Fruit fly (Drosophila melanogaster) whole organism, embryonic: Measurements from ENCODE around the gene CG17177.

ENCODE experiments used
- B-H1 ChIP-seq: fragments of 200-800 bp; sonication (Bioruptor generic); IDR thresholded peaks from 3 replicates; pipeline ENCODE4 v1.3.6; 2022; ENCODE audit warnings: missing biosample characterization, missing genetic modification characterization
- C15 ChIP-seq: fragments of 200-800 bp; sonication (Bioruptor generic); IDR thresholded peaks from 3 replicates; pipeline ENCODE4 v1.3.6; 2022; ENCODE audit warnings: missing biosample characterization, missing genetic modification characterization
- CG10462 ChIP-seq: fragments of 200-800 bp; sonication (Bioruptor generic); optimal IDR thresholded peaks from 2 replicates; lab custom pipeline; 2016; ENCODE audit warnings: missing biosample characterization, missing genetic modification characterization
- CG11695 ChIP-seq: fragments of 200-800 bp; sonication (Bioruptor generic); IDR thresholded peaks from 3 replicates; pipeline ENCODE4 v1.3.6; 2022; ENCODE audit warnings: missing biosample characterization, missing genetic modification characterization
- CG12299 ChIP-seq: fragments of 200-800 bp; sonication (Bioruptor generic); optimal IDR thresholded peaks from 2 replicates; lab custom pipeline; 2018; ENCODE audit warnings: missing biosample characterization, mild to moderate bottlenecking, missing genetic modification characterization
- CG14965 ChIP-seq: fragments of 200-800 bp; sonication (Bioruptor generic); optimal IDR thresholded peaks from 2 replicates; lab custom pipeline; 2016; ENCODE audit warnings: missing biosample characterization, missing genetic modification characterization, borderline replicate concordance
- CG15269 ChIP-seq: fragments of 200-800 bp; sonication (Bioruptor generic); optimal IDR thresholded peaks from 2 replicates; lab custom pipeline; 2018; ENCODE audit warnings: missing biosample characterization, mild to moderate bottlenecking, missing genetic modification characterization, moderate library complexity
- CG15479 ChIP-seq: fragments of 200-800 bp; sonication (Bioruptor generic); optimal IDR thresholded peaks from 3 replicates; lab custom pipeline; 2019; ENCODE audit warnings: missing biosample characterization, mild to moderate bottlenecking, missing genetic modification characterization, moderate library complexity
- CG17361 ChIP-seq: fragments of 200-800 bp; sonication (Bioruptor generic); IDR thresholded peaks from 3 replicates; pipeline ENCODE4 v1.3.6; 2022; ENCODE audit warnings: missing biosample characterization, missing genetic modification characterization
- CG2199 ChIP-seq: fragments of 200-800 bp; sonication (Bioruptor generic); IDR thresholded peaks from 3 replicates; pipeline ENCODE4 v1.3.6; 2022; ENCODE audit warnings: missing biosample characterization, missing genetic modification characterization
- CG32772 ChIP-seq: fragments of 200-800 bp; sonication (Bioruptor generic); IDR thresholded peaks from 2 replicates; pipeline ENCODE4 v1.3.6; 2022; ENCODE audit warnings: missing biosample characterization, missing genetic modification characterization
- CG34224 ChIP-seq: fragments of 200-800 bp; sonication (Bioruptor generic); IDR thresholded peaks from 3 replicates; pipeline ENCODE4 v1.3.6; 2022; ENCODE audit warnings: missing biosample characterization, missing genetic modification characterization; ENCODE audit not compliant: partially characterized antibody
- CG4360 ChIP-seq: fragments of 200-800 bp; sonication (Bioruptor generic); IDR thresholded peaks from 2 replicates; pipeline ENCODE4 v1.3.6; 2022; ENCODE audit warnings: missing biosample characterization, missing genetic modification characterization
- CG6791 ChIP-seq: fragments of 200-800 bp; sonication (Bioruptor generic); IDR thresholded peaks from 3 replicates; pipeline ENCODE4 v1.3.6; 2022; ENCODE audit warnings: missing biosample characterization, missing genetic modification characterization; ENCODE audit not compliant: partially characterized antibody
- CG7556 ChIP-seq: fragments of 200-800 bp; sonication (Bioruptor generic); optimal IDR thresholded peaks from 2 replicates; lab custom pipeline; 2017; ENCODE audit warnings: missing biosample characterization, mild to moderate bottlenecking, missing genetic modification characterization
- CG7745 ChIP-seq: fragments of 200-800 bp; sonication (Bioruptor generic); optimal IDR thresholded peaks from 2 replicates; lab custom pipeline; 2018; ENCODE audit warnings: missing biosample characterization, mild to moderate bottlenecking, missing genetic modification characterization, moderate library complexity
- CG8478 ChIP-seq: fragments of >200 bp; optimal IDR thresholded peaks from 2 replicates; lab custom pipeline; 2018
- CG8944 ChIP-seq: fragments of 200-800 bp; sonication (Bioruptor generic); optimal IDR thresholded peaks from 3 replicates; lab custom pipeline; 2016; ENCODE audit warnings: missing biosample characterization, missing genetic modification characterization
- CG9215 ChIP-seq: fragments of 200-800 bp; sonication (Bioruptor generic); IDR thresholded peaks from 2 replicates; pipeline ENCODE4 v1.3.6; 2022; ENCODE audit warnings: missing biosample characterization, missing genetic modification characterization
- CG9817 ChIP-seq: fragments of 200-800 bp; sonication (Bioruptor generic); optimal IDR thresholded peaks from 2 replicates; lab custom pipeline; 2018; ENCODE audit warnings: missing biosample characterization, mild to moderate bottlenecking, missing genetic modification characterization, moderate library complexity
- CHES-1-like ChIP-seq: fragments of 200-800 bp; sonication (Bioruptor generic); optimal IDR thresholded peaks from 2 replicates; lab custom pipeline; 2016; ENCODE audit warnings: missing biosample characterization, missing genetic modification characterization
- ERR ChIP-seq: fragments of 200-800 bp; sonication (Bioruptor generic); optimal IDR thresholded peaks from 2 replicates; lab custom pipeline; 2016; ENCODE audit warnings: missing biosample characterization, missing genetic modification characterization
- HLH4C ChIP-seq: fragments of 200-800 bp; sonication (Bioruptor generic); IDR thresholded peaks from 3 replicates; pipeline ENCODE4 v1.3.6; 2022; ENCODE audit warnings: missing biosample characterization, missing genetic modification characterization; ENCODE audit not compliant: partially characterized antibody
- HmgZ ChIP-seq: fragments of 200-800 bp; sonication (Bioruptor generic); optimal IDR thresholded peaks from 2 replicates; lab custom pipeline; 2018; ENCODE audit warnings: missing biosample characterization, mild to moderate bottlenecking, missing genetic modification characterization
- Hr51 ChIP-seq, 2 experiments: fragments of 200-800 bp; sonication (Bioruptor generic); optimal IDR thresholded peaks; 2 replicates in 1 of 2; 3 replicates in 1 of 2; lab custom pipeline; 2016 to 2018; ENCODE audit warnings: missing biosample characterization in 2 of 2, missing genetic modification characterization in 2 of 2, mild to moderate bottlenecking in 1 of 2, moderate library complexity in 1 of 2
- Oli ChIP-seq: fragments of 200-800 bp; sonication (Bioruptor generic); optimal IDR thresholded peaks from 2 replicates; lab custom pipeline; 2018; ENCODE audit warnings: missing biosample characterization, mild to moderate bottlenecking, missing genetic modification characterization, moderate library complexity
- Usf ChIP-seq: fragments of 200-800 bp; sonication (Bioruptor generic); optimal IDR thresholded peaks from 2 replicates; lab custom pipeline; 2017; ENCODE audit warnings: missing genotype, missing biosample characterization, missing genetic modification characterization
- YL-1 ChIP-seq: fragments of 200-800 bp; sonication (Bioruptor generic); optimal IDR thresholded peaks from 3 replicates; lab custom pipeline; 2017; ENCODE audit warnings: missing biosample characterization, mild to moderate bottlenecking, missing genetic modification characterization
- crc ChIP-seq: fragments of 200-800 bp; sonication (Bioruptor generic); optimal IDR thresholded peaks from 2 replicates; lab custom pipeline; 2016; ENCODE audit warnings: missing biosample characterization, missing genetic modification characterization
- emc ChIP-seq: fragments of 200-800 bp; sonication (Bioruptor generic); optimal IDR thresholded peaks from 2 replicates; lab custom pipeline; 2016; ENCODE audit warnings: missing biosample characterization, missing genetic modification characterization
- en ChIP-seq: fragments of 200-800 bp; sonication (Bioruptor generic); optimal IDR thresholded peaks from 2 replicates; lab custom pipeline; 2016; ENCODE audit warnings: missing biosample characterization, missing genetic modification characterization
- fd3F ChIP-seq: fragments of 200-800 bp; sonication (Bioruptor generic); optimal IDR thresholded peaks from 2 replicates; lab custom pipeline; 2018; ENCODE audit warnings: missing biosample characterization, mild to moderate bottlenecking, missing genetic modification characterization, moderate library complexity
- ftz-f1 ChIP-seq: fragments of 200-800 bp; sonication (Bioruptor generic); optimal IDR thresholded peaks from 2 replicates; lab custom pipeline; 2016; ENCODE audit warnings: missing biosample characterization, missing genetic modification characterization
- gem ChIP-seq: fragments of 200-800 bp; sonication (Bioruptor generic); optimal IDR thresholded peaks from 2 replicates; lab custom pipeline; 2019; ENCODE audit warnings: missing biosample characterization, mild to moderate bottlenecking, missing genetic modification characterization, moderate library complexity
- gsb-n ChIP-seq: fragments of 200-800 bp; sonication (Bioruptor generic); optimal IDR thresholded peaks from 3 replicates; lab custom pipeline; 2018; ENCODE audit warnings: missing biosample characterization, mild to moderate bottlenecking, missing genetic modification characterization
- hbn ChIP-seq: fragments of 200-800 bp; sonication (Bioruptor generic); IDR thresholded peaks from 2 replicates; pipeline ENCODE4 v1.3.6; 2022; ENCODE audit warnings: missing biosample characterization, missing genetic modification characterization; ENCODE audit not compliant: partially characterized antibody
- kay ChIP-seq: fragments of 200-800 bp; sonication (Bioruptor generic); optimal IDR thresholded peaks from 2 replicates; lab custom pipeline; 2016; ENCODE audit warnings: missing biosample characterization, missing genetic modification characterization
- kni ChIP-seq: fragments of 200-800 bp; sonication (Bioruptor generic); optimal IDR thresholded peaks from 3 replicates; lab custom pipeline; 2017; ENCODE audit warnings: mild to moderate bottlenecking, missing biosample characterization, missing genetic modification reagents, missing genetic modification characterization
- maf-S ChIP-seq: fragments of 200-800 bp; sonication (Bioruptor generic); optimal IDR thresholded peaks from 2 replicates; lab custom pipeline; 2016; ENCODE audit warnings: missing biosample characterization, missing genetic modification characterization
- nmo ChIP-seq: fragments of 200-800 bp; sonication (Bioruptor generic); optimal IDR thresholded peaks from 2 replicates; lab custom pipeline; 2018; ENCODE audit warnings: missing biosample characterization, mild to moderate bottlenecking, missing genetic modification characterization, moderate library complexity
- psq ChIP-seq: fragments of 200-800 bp; sonication (Bioruptor generic); optimal IDR thresholded peaks from 2 replicates; lab custom pipeline; 2017; ENCODE audit warnings: missing biosample characterization, missing genetic modification characterization
- pzg ChIP-seq: fragments of 200-800 bp; sonication (Bioruptor generic); optimal IDR thresholded peaks from 3 replicates; lab custom pipeline; 2018; ENCODE audit warnings: missing biosample characterization, mild to moderate bottlenecking, missing genetic modification characterization, moderate library complexity
- scrt ChIP-seq: fragments of 200-800 bp; sonication (Bioruptor generic); optimal IDR thresholded peaks from 2 replicates; lab custom pipeline; 2018; ENCODE audit warnings: missing biosample characterization, mild to moderate bottlenecking, missing genetic modification characterization, moderate library complexity
- sd ChIP-seq: fragments of 200-800 bp; sonication (Bioruptor generic); optimal IDR thresholded peaks from 3 replicates; lab custom pipeline; 2018; ENCODE audit warnings: missing biosample characterization, mild to moderate bottlenecking, missing genetic modification characterization, moderate library complexity
- shn ChIP-seq: fragments of 200-800 bp; sonication (Bioruptor generic); optimal IDR thresholded peaks from 3 replicates; lab custom pipeline; 2016; ENCODE audit warnings: missing biosample characterization, missing genetic modification characterization
- sisA ChIP-seq: fragments of 200-800 bp; sonication (Bioruptor generic); IDR thresholded peaks from 2 replicates; pipeline ENCODE4 v1.3.6; 2022; ENCODE audit warnings: missing biosample characterization, missing genetic modification characterization
- slbo ChIP-seq: fragments of 200-800 bp; sonication (Bioruptor generic); IDR thresholded peaks from 2 replicates; pipeline ENCODE4 v1.3.6; 2022; ENCODE audit warnings: missing biosample characterization, missing genetic modification characterization
- ssp ChIP-seq: fragments of 200-800 bp; sonication (Bioruptor generic); IDR thresholded peaks from 2 replicates; pipeline ENCODE4 v1.3.6; 2022; ENCODE audit warnings: missing biosample characterization, missing genetic modification characterization
- tin ChIP-seq: fragments of 200-800 bp; sonication (Bioruptor generic); optimal IDR thresholded peaks from 3 replicates; lab custom pipeline; 2016; ENCODE audit warnings: missing biosample characterization, missing genetic modification characterization
- zen ChIP-seq: fragments of 200-800 bp; sonication (Bioruptor generic); optimal IDR thresholded peaks from 3 replicates; lab custom pipeline; 2018; ENCODE audit warnings: missing biosample characterization, mild to moderate bottlenecking, missing genetic modification characterization, moderate library complexity

CG17177 gene

DNA sequence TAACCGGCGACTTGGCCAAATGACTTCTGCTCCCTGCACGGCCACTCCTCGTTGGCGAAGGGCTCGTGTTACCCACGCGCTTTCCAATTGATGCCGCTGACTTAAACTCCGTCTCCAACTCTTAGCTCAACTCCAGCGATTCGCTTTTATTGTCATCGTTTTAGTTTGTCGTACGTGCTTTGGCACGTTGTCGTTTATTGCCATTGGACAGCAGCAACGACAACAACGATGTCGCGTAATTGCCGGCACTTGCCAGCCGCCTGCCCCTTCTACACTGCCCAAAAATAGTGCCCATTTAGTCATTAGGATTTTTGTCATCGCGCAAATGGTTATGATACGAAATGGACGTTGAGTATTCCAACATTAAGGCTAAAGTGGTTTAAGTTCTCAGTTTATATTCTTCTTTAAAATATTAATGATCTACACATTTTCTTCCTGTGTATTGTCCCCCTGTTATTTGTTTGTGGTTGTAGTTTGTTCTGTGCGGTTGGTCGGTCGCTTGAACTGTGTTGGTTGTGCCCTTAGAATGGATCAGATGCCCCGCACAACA lies 35.6 kb downstream of the CG17177 start (continued):
- TF ChIP-seq zen (tag; lab: Kevin White, UChicago): peak; percentile 74
- peak; percentile 83 for TF ChIP-seq kay
- TF ChIP-seq en: peak; percentile 77
- peak; percentile 75 for TF ChIP-seq emc (GFP tag; lab: Kevin White, UChicago)
- TF ChIP-seq gem (tag; lab: Kevin White, UChicago): peak; percentile 92
- TF ChIP-seq CG34224 (GFP tag; lab: Robert Waterston, UW): no peak
- peak; percentile 23 for TF ChIP-seq kni (GFP tag; lab: Kevin White, UChicago)
- no peak for TF ChIP-seq HLH4C (GFP tag; lab: Robert Waterston, UW)
- peak; percentile 74 to 90 for TF ChIP-seq Hr51 (GFP tag; optimal IDR thresholded peaks at IDR 0.05; lab: Kevin White, UChicago)
- TF ChIP-seq CG17361 (GFP tag; lab: Robert Waterston, UW): peak; percentile 91
- peak; percentile 91 for TF ChIP-seq tin (GFP tag; lab: Kevin White, UChicago)
- peak; percentile 86 for TF ChIP-seq CHES-1-like
- no peak for TF ChIP-seq CG15479
- peak; percentile 26 for TF ChIP-seq CG7745 (tag; lab: Kevin White, UChicago)
- peak; percentile 80; the same call in 2 of the 3 replicates for TF ChIP-seq CG2199 (GFP tag; lab: Robert Waterston, UW)
- TF ChIP-seq shn (GFP tag; lab: Kevin White, UChicago): peak; percentile 81
- peak; percentile 76 for TF ChIP-seq scrt (GFP tag; lab: Kevin White, UChicago)
- TF ChIP-seq YL-1 (GFP tag; lab: Kevin White, UChicago): peak; percentile 27
- peak; percentile 87 for TF ChIP-seq crc (GFP tag; lab: Kevin White, UChicago)
- 0 out of 2 replicates have a peak, but pooled peaks have one; percentile 15 for TF ChIP-seq CG4360 (GFP tag; lab: Robert Waterston, UW)
- peak; percentile 92 for TF ChIP-seq Oli
- TF ChIP-seq maf-S (GFP tag; lab: Kevin White, UChicago): peak; percentile 82
- peak; percentile 85 for TF ChIP-seq CG11695 (GFP tag; lab: Robert Waterston, UW)
- peak; percentile 21 for TF ChIP-seq ftz-f1
- peak; percentile 85 for TF ChIP-seq CG8944 (GFP tag; lab: Kevin White, UChicago)
- peak; percentile 77 for TF ChIP-seq B-H1 (GFP tag; lab: Robert Waterston, UW)
- peak; percentile 85 for TF ChIP-seq CG32772 (GFP tag; lab: Robert Waterston, UW)
- peak; percentile 85 for TF ChIP-seq CG12299
- peak; percentile 79 for TF ChIP-seq ERR (GFP tag; lab: Kevin White, UChicago)
- peak; percentile 88 for TF ChIP-seq HmgZ (tag; lab: Kevin White, UChicago)
- peak; percentile 74 for TF ChIP-seq CG9215 (GFP tag; lab: Robert Waterston, UW)
- TF ChIP-seq slbo (GFP tag; lab: Robert Waterston, UW): peak; percentile 88
- no peak for TF ChIP-seq CG8478 (lab: Kevin White, UChicago)
- TF ChIP-seq sisA (GFP tag; lab: Robert Waterston, UW): peak; percentile 82
- TF ChIP-seq hbn (GFP tag; lab: Robert Waterston, UW): no peak
- TF ChIP-seq psq (GFP tag; lab: Kevin White, UChicago): peak; percentile 54
- no peak; the same call in 1 of the 2 replicates for TF ChIP-seq ssp
- peak; percentile 61 for TF ChIP-seq Usf (GFP tag; lab: Kevin White, UChicago)
- TF ChIP-seq nmo: peak; percentile 91
- TF ChIP-seq CG7556 (GFP tag; lab: Kevin White, UChicago): peak; percentile 89
- peak; percentile 64 for TF ChIP-seq CG14965 (GFP tag; lab: Kevin White, UChicago)
- peak; percentile 68 for TF ChIP-seq fd3F
- TF ChIP-seq CG9817: peak; percentile 81
- TF ChIP-seq C15 (GFP tag; lab: Robert Waterston, UW): 0 out of 3 replicates have a peak, but pooled peaks have one; percentile 45
- TF ChIP-seq CG6791: no peak
- TF ChIP-seq CG15269: peak; percentile 91
- TF ChIP-seq sd (tag; lab: Kevin White, UChicago): peak; percentile 64
- peak; percentile 84 for TF ChIP-seq gsb-n (tag; lab: Kevin White, UChicago)
- peak; percentile 80 for TF ChIP-seq CG10462 (GFP tag; lab: Kevin White, UChicago)
- TF ChIP-seq pzg: no peak
